Fruit fly (Drosophila melanogaster) whole organism, prepupa: ENCODE measurements around the gene sip1.

Experiments
- CG16779 ChIP-seq: fragments of 200-800 bp; sonication (Bioruptor generic); optimal IDR thresholded peaks from 3 replicates; lab custom pipeline; 2017; ENCODE audit warnings: missing biosample characterization, mild to moderate bottlenecking, missing genetic modification characterization
- Lpt ChIP-seq: fragments of 200-800 bp; sonication (Bioruptor generic); optimal IDR thresholded peaks from 3 replicates; lab custom pipeline; 2016; ENCODE audit warnings: missing biosample characterization, missing genetic modification characterization
- dsx ChIP-seq: fragments of 200-800 bp; optimal IDR thresholded peaks from 3 replicates; lab custom pipeline; 2019; ENCODE audit warnings: missing biosample characterization, mild to moderate bottlenecking, missing genetic modification characterization, moderate library complexity; ENCODE audit not compliant: poor library complexity, severe bottlenecking
- fd85E ChIP-seq: fragments of 200-800 bp; sonication (Bioruptor generic); optimal IDR thresholded peaks from 3 replicates; lab custom pipeline; 2016; ENCODE audit warnings: missing biosample characterization, missing genetic modification characterization
- fkh ChIP-seq: fragments of 200-800 bp; sonication (Bioruptor generic); optimal IDR thresholded peaks from 3 replicates; lab custom pipeline; 2017; ENCODE audit warnings: missing biosample characterization, mild to moderate bottlenecking, missing genetic modification characterization, moderate library complexity
- topi ChIP-seq: fragments of 200-800 bp; sonication (Bioruptor generic); optimal IDR thresholded peaks from 3 replicates; lab custom pipeline; 2016; ENCODE audit warnings: missing biosample characterization, missing genetic modification characterization

DNA sequence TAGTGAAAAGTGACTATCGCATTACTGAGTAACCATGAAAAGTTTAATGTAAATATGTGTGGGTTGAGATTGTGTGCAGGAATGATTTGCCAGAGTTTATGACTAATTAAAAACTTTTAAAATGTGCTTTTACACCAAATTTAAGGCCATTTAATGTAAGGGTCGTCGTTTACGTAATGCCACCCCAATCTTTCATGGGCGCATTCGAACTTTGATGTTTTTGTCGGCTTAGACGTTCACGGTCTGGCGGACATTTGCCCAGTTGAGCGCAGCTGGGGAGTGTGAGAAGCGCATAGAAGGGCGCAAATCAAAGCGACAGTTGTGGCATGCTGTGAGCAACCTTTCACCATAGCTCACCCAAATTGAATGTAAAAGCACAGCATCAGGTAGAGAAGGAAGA is 42.6 kb upstream of the sip1 start, which contains the start of gene CG12511:
- TF ChIP-seq CG16779 (tag; lab: Kevin White, UChicago) (no peak), topi (GFP tag; lab: Kevin White, UChicago) (no peak), dsx (GFP tag; lab: Kevin White, UChicago) (no peak), fkh (no peak), Lpt (GFP tag; lab: Kevin White, UChicago) (no peak), fd85E (GFP tag; lab: Kevin White, UChicago) (no peak)
